Comparison of ENCODE assay signal across 2 fruit fly cellular contexts in the genomic region with DNA sequence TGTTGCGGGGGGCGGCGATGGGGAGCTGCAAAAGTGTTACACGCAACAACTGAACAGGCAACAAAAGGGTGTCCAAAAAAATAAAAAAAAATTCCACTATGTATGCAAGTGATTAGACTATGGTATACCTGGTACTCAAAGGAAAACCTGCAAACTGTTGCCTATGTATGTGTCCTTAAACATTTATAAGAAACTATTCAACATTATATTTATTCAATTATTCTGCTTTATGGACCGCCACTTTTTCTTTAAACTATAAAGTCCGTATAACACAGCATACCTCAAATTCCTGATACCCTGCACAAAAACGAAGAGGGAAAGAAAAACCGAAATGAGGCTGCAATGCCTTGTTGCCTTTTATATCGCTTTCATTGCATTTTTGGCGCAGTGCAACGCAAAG.
TF ChIP-seq lines count a peak whose summit lies in the region.

No protein-coding gene starts in this region.

TF ChIP-seq in whole organism, embryonic, 481 proteins besides CTCF, POLR2A, EP300 and RAD21 (continued from another document and continues in another):
- TF ChIP-seq bab2 (GFP tag; optimal IDR thresholded peaks at IDR 0.05; lab: Kevin White, UChicago) (no peak), Rfx (GFP tag; IDR thresholded peaks at IDR 0.05; lab: Robert Waterston, UW) (no peak), lola (GFP tag; optimal IDR thresholded peaks at IDR 0.05; lab: Kevin White, UChicago) (peak in 1 of 3 experiments; percentile 38), org-1 (GFP tag; optimal IDR thresholded peaks at IDR 0.05; lab: Kevin White, UChicago) (no peak), Ssrp (tag; optimal IDR thresholded peaks at IDR 0.05; lab: Kevin White, UChicago) (peak; percentile 64), unpg (GFP tag; optimal IDR thresholded peaks at IDR 0.05; lab: Kevin White, UChicago) (peak; percentile 9), ato (GFP tag; IDR thresholded peaks at IDR 0.05; lab: Robert Waterston, UW; ENCODE audit: partially characterized antibody) (no peak), CG18764 (GFP tag; optimal IDR thresholded peaks at IDR 0.05; lab: Kevin White, UChicago) (peak; percentile 25), slbo (GFP tag; IDR thresholded peaks at IDR 0.05; lab: Robert Waterston, UW) (no peak), jigr1 (GFP tag; IDR thresholded peaks at IDR 0.05; lab: Robert Waterston, UW) (0 out of 3 replicates have a peak, but pooled peaks have one; percentile 20), pho (GFP tag; optimal IDR thresholded peaks at IDR 0.05; lab: Kevin White, UChicago) (no peak), CG6765 (GFP tag; optimal IDR thresholded peaks at IDR 0.05; lab: Kevin White, UChicago) (no peak), tin (GFP tag; optimal IDR thresholded peaks at IDR 0.05; lab: Kevin White, UChicago) (peak; percentile 38), Stat92E (GFP tag; optimal IDR thresholded peaks at IDR 0.05; lab: Kevin White, UChicago) (no peak), BEAF-32 (GFP tag; optimal IDR thresholded peaks at IDR 0.05; lab: Kevin White, UChicago) (no peak), dpn (GFP tag; optimal IDR thresholded peaks at IDR 0.05; lab: Kevin White, UChicago) (peak; percentile 17 to 19), CG6254 (GFP tag; optimal IDR thresholded peaks at IDR 0.05; lab: Kevin White, UChicago) (peak; percentile 48), CG6272 (GFP tag; IDR thresholded peaks at IDR 0.05; lab: Robert Waterston, UW) (peak; percentile 70), CG4360 (GFP tag; IDR thresholded peaks at IDR 0.05; lab: Robert Waterston, UW) (no peak), Sry-β (GFP tag; optimal IDR thresholded peaks at IDR 0.05; lab: Kevin White, UChicago) (no peak), knrl (GFP tag; IDR thresholded peaks at IDR 0.05; lab: Robert Waterston, UW; ENCODE audit: partially characterized antibody) (no peak), CG13296 (GFP tag; optimal IDR thresholded peaks at IDR 0.05; lab: Kevin White, UChicago) (no peak), ewg (GFP tag; optimal IDR thresholded peaks at IDR 0.05; lab: Kevin White, UChicago) (peak; percentile 36), CG15514 (GFP tag; optimal IDR thresholded peaks at IDR 0.05; lab: Kevin White, UChicago) (no peak), Nf-YB (GFP tag; optimal IDR thresholded peaks at IDR 0.05; lab: Kevin White, UChicago) (no peak), CG14014 (GFP tag; IDR thresholded peaks at IDR 0.05; lab: Robert Waterston, UW) (no peak), H2.0 (GFP tag; IDR thresholded peaks at IDR 0.05; lab: Robert Waterston, UW) (no peak), CG1602 (GFP tag; optimal IDR thresholded peaks at IDR 0.05; lab: Kevin White, UChicago) (peak; percentile 35), CG32532 (GFP tag; IDR thresholded peaks at IDR 0.05; lab: Robert Waterston, UW) (no peak), Trl (optimal IDR thresholded peaks at IDR 0.05; lab: Kevin White, UChicago) (no peak), Trl (GFP tag; optimal IDR thresholded peaks at IDR 0.05; lab: Kevin White, UChicago) (no peak), tgo (GFP tag; IDR thresholded peaks at IDR 0.05; lab: Robert Waterston, UW) (peak; percentile 52; the same call in 2 of the 3 replicates), HLH4C (GFP tag; IDR thresholded peaks at IDR 0.05; lab: Robert Waterston, UW; ENCODE audit: partially characterized antibody) (no peak), CoRest (tag; optimal IDR thresholded peaks at IDR 0.05; lab: Kevin White, UChicago) (peak; percentile 42), Awh (GFP tag; IDR thresholded peaks at IDR 0.05; lab: Robert Waterston, UW) (peak; percentile 72), CG2875 (GFP tag; optimal IDR thresholded peaks at IDR 0.05; lab: Kevin White, UChicago) (peak; percentile 15), HLH54F (GFP tag; optimal IDR thresholded peaks at IDR 0.05; lab: Kevin White, UChicago) (no peak), CG6791 (GFP tag; IDR thresholded peaks at IDR 0.05; lab: Robert Waterston, UW; ENCODE audit: partially characterized antibody) (no peak), gro (GFP tag; optimal IDR thresholded peaks at IDR 0.05; lab: Kevin White, UChicago) (no peak), kah (GFP tag; optimal IDR thresholded peaks at IDR 0.05; lab: Kevin White, UChicago) (no peak), CG2120 (GFP tag; optimal IDR thresholded peaks at IDR 0.05; lab: Kevin White, UChicago) (no peak), fd3F (GFP tag; optimal IDR thresholded peaks at IDR 0.05; lab: Kevin White, UChicago) (no peak), tx (GFP tag; optimal IDR thresholded peaks at IDR 0.05; lab: Kevin White, UChicago) (no peak), CG12155 (GFP tag; optimal IDR thresholded peaks at IDR 0.05; lab: Kevin White, UChicago) (no peak), CG7786 (GFP tag; optimal IDR thresholded peaks at IDR 0.05; lab: Kevin White, UChicago) (no peak), CG11560 (tag; IDR thresholded peaks at IDR 0.05; lab: Robert Waterston, UW) (0 out of 3 replicates have a peak, but pooled peaks have one; percentile 24), Dip3 (GFP tag; optimal IDR thresholded peaks at IDR 0.05; lab: Kevin White, UChicago) (no peak), Drgx (GFP tag; IDR thresholded peaks at IDR 0.05; lab: Robert Waterston, UW) (peak; percentile 89), wek (GFP tag; optimal IDR thresholded peaks at IDR 0.05; lab: Kevin White, UChicago) (no peak), exex (tag; optimal IDR thresholded peaks at IDR 0.05; lab: Kevin White, UChicago) (no peak), CG31224 (GFP tag; IDR thresholded peaks at IDR 0.05; lab: Robert Waterston, UW) (peak; percentile 26; the same call in 1 of the 2 replicates), PHDP (tag; optimal IDR thresholded peaks at IDR 0.05; lab: Kevin White, UChicago) (peak; percentile 27), CG2116 (GFP tag; optimal IDR thresholded peaks at IDR 0.05; lab: Kevin White, UChicago) (no peak), NC2β (GFP tag; optimal IDR thresholded peaks at IDR 0.05; lab: Kevin White, UChicago) (no peak), dysf (GFP tag; IDR thresholded peaks at IDR 0.05; lab: Robert Waterston, UW) (peak; percentile 65; the same call in 2 of the 3 replicates), CG6683 (GFP tag; optimal IDR thresholded peaks at IDR 0.05; lab: Kevin White, UChicago) (no peak), kay (GFP tag; optimal IDR thresholded peaks at IDR 0.05; lab: Kevin White, UChicago) (no peak), CG12391 (tag; optimal IDR thresholded peaks at IDR 0.05; lab: Kevin White, UChicago) (peak; percentile 25), H15 (GFP tag; IDR thresholded peaks at IDR 0.05; lab: Robert Waterston, UW) (peak; percentile 53; the same call in 1 of the 3 replicates), Jarid2 (GFP tag; optimal IDR thresholded peaks at IDR 0.05; lab: Kevin White, UChicago) (no peak), CG2712 (tag; optimal IDR thresholded peaks at IDR 0.05; lab: Kevin White, UChicago) (peak; percentile 79), nmo (GFP tag; optimal IDR thresholded peaks at IDR 0.05; lab: Kevin White, UChicago) (peak; percentile 53), psq (GFP tag; optimal IDR thresholded peaks at IDR 0.05; lab: Kevin White, UChicago) (no peak), Vsx1 (GFP tag; optimal IDR thresholded peaks at IDR 0.05; lab: Kevin White, UChicago) (no peak)

TF ChIP-seq in whole organism, prepupa, 60 proteins besides CTCF, POLR2A, EP300 and RAD21 (continued from another document):
- TF ChIP-seq CG1621 (tag; optimal IDR thresholded peaks at IDR 0.05; lab: Kevin White, UChicago) (no peak), CG8119 (GFP tag; IDR thresholded peaks at IDR 0.05; lab: Robert Waterston, UW) (peak; percentile 81), CG11762 (GFP tag; optimal IDR thresholded peaks at IDR 0.05; lab: Kevin White, UChicago; ENCODE audit: insufficient read depth) (peak; percentile 53), fkh (GFP tag; optimal IDR thresholded peaks at IDR 0.05; lab: Kevin White, UChicago) (no peak), CG10631 (GFP tag; optimal IDR thresholded peaks at IDR 0.05; lab: Kevin White, UChicago) (peak; percentile 68), topi (GFP tag; optimal IDR thresholded peaks at IDR 0.05; lab: Kevin White, UChicago) (peak; percentile 60), eg (GFP tag; IDR thresholded peaks at IDR 0.05; lab: Robert Waterston, UW) (peak; percentile 90), dsx (GFP tag; optimal IDR thresholded peaks at IDR 0.05; lab: Kevin White, UChicago; ENCODE audit: poor library complexity, severe bottlenecking) (peak; percentile 19), CG8632 (GFP tag; optimal IDR thresholded peaks at IDR 0.05; lab: Kevin White, UChicago) (peak; percentile 44), dac (GFP tag; optimal IDR thresholded peaks at IDR 0.05; lab: Kevin White, UChicago) (peak; percentile 48), Ets21C (GFP tag; optimal IDR thresholded peaks at IDR 0.05; lab: Kevin White, UChicago) (no peak), achi (GFP tag; optimal IDR thresholded peaks at IDR 0.05; lab: Kevin White, UChicago) (peak; percentile 69), CG9139 (GFP tag; optimal IDR thresholded peaks at IDR 0.05; lab: Kevin White, UChicago) (no peak), CG6808 (GFP tag; optimal IDR thresholded peaks at IDR 0.05; lab: Kevin White, UChicago) (peak; percentile 43), CG11294 (GFP tag; IDR thresholded peaks at IDR 0.05; lab: Robert Waterston, UW) (peak; percentile 74), spab (GFP tag; optimal IDR thresholded peaks at IDR 0.05; lab: Kevin White, UChicago) (peak; percentile 25), fd85E (GFP tag; optimal IDR thresholded peaks at IDR 0.05; lab: Kevin White, UChicago) (no peak), Eip75B (GFP tag; optimal IDR thresholded peaks at IDR 0.05; lab: Kevin White, UChicago) (peak; percentile 51), Hr39 (GFP tag; optimal IDR thresholded peaks at IDR 0.05; lab: Kevin White, UChicago) (peak; percentile 60), CG6276 (GFP tag; optimal IDR thresholded peaks at IDR 0.05; lab: Kevin White, UChicago) (peak; percentile 71), fd59A (GFP tag; optimal IDR thresholded peaks at IDR 0.05; lab: Kevin White, UChicago) (peak; percentile 25), Eip93F (GFP tag; optimal IDR thresholded peaks at IDR 0.05; lab: Kevin White, UChicago) (no peak), ss (GFP tag; optimal IDR thresholded peaks at IDR 0.05; lab: Kevin White, UChicago) (peak; percentile 25 to 26), vri (GFP tag; optimal IDR thresholded peaks at IDR 0.05; lab: Kevin White, UChicago) (peak; percentile 16), CG31627 (GFP tag; optimal IDR thresholded peaks at IDR 0.05; lab: Kevin White, UChicago) (peak; percentile 68), CG11902 (GFP tag; optimal IDR thresholded peaks at IDR 0.05; lab: Kevin White, UChicago) (peak; percentile 63), Smox (GFP tag; optimal IDR thresholded peaks at IDR 0.05; lab: Kevin White, UChicago) (peak; percentile 59), Lpt (GFP tag; optimal IDR thresholded peaks at IDR 0.05; lab: Kevin White, UChicago) (peak; percentile 54), CG10669 (GFP tag; optimal IDR thresholded peaks at IDR 0.05; lab: Kevin White, UChicago) (peak; percentile 49), Met (GFP tag; optimal IDR thresholded peaks at IDR 0.05; lab: Kevin White, UChicago) (peak; percentile 60), CG4318 (GFP tag; optimal IDR thresholded peaks at IDR 0.05; lab: Kevin White, UChicago) (peak; percentile 55), CG34406 (GFP tag; optimal IDR thresholded peaks at IDR 0.05; lab: Kevin White, UChicago) (peak; percentile 43), pdm3 (GFP tag; optimal IDR thresholded peaks at IDR 0.05; lab: Kevin White, UChicago) (peak; percentile 78), CG3032 (tag; optimal IDR thresholded peaks at IDR 0.05; lab: Kevin White, UChicago) (peak; percentile 47), CG8319 (GFP tag; optimal IDR thresholded peaks at IDR 0.05; lab: Kevin White, UChicago) (peak; percentile 48), net (GFP tag; optimal IDR thresholded peaks at IDR 0.05; lab: Kevin White, UChicago) (peak; percentile 78), Sox15 (GFP tag; optimal IDR thresholded peaks at IDR 0.05; lab: Kevin White, UChicago) (peak; percentile 40), Hr38 (GFP tag; optimal IDR thresholded peaks at IDR 0.05; lab: Kevin White, UChicago) (no peak)
